Fruit fly (Drosophila melanogaster) whole organism, embryonic: ENCODE results near the gene CG34126.

Source experiments
- CG10209 ChIP-seq: fragments of 200-800 bp; sonication (Bioruptor generic); optimal IDR thresholded peaks from 3 replicates; lab custom pipeline; 2017; ENCODE audit warnings: missing biosample characterization, mild to moderate bottlenecking, missing genetic modification characterization, missing genetic modification reagents
- CG10321 ChIP-seq: fragments of 200-800 bp; sonication (Bioruptor generic); IDR thresholded peaks from 2 replicates; pipeline ENCODE4 v1.3.6; 2022; ENCODE audit warnings: missing biosample characterization, missing genetic modification characterization
- CG10431 ChIP-seq: fragments of 200-800 bp; sonication (Bioruptor generic); optimal IDR thresholded peaks from 3 replicates; lab custom pipeline; 2018; ENCODE audit warnings: missing biosample characterization, mild to moderate bottlenecking, missing genetic modification characterization
- CG11695 ChIP-seq: fragments of 200-800 bp; sonication (Bioruptor generic); IDR thresholded peaks from 3 replicates; pipeline ENCODE4 v1.3.6; 2022; ENCODE audit warnings: missing biosample characterization, missing genetic modification characterization
- CG12299 ChIP-seq: fragments of 200-800 bp; sonication (Bioruptor generic); optimal IDR thresholded peaks from 2 replicates; lab custom pipeline; 2018; ENCODE audit warnings: missing biosample characterization, mild to moderate bottlenecking, missing genetic modification characterization
- CG1602 ChIP-seq: fragments of 200-800 bp; sonication (Bioruptor generic); optimal IDR thresholded peaks from 3 replicates; lab custom pipeline; 2016; ENCODE audit warnings: missing biosample characterization, missing genetic modification characterization
- CG16815 ChIP-seq: fragments of 200-800 bp; sonication (Bioruptor generic); optimal IDR thresholded peaks from 3 replicates; lab custom pipeline; 2017; ENCODE audit warnings: missing biosample characterization, mild to moderate bottlenecking, missing genetic modification characterization
- CG17359 ChIP-seq: fragments of 200-800 bp; sonication (Bioruptor generic); optimal IDR thresholded peaks from 3 replicates; lab custom pipeline; 2018; ENCODE audit warnings: missing biosample characterization, mild to moderate bottlenecking, missing genetic modification characterization, moderate library complexity
- CG34224 ChIP-seq: fragments of 200-800 bp; sonication (Bioruptor generic); IDR thresholded peaks from 3 replicates; pipeline ENCODE4 v1.3.6; 2022; ENCODE audit warnings: missing biosample characterization, missing genetic modification characterization; ENCODE audit not compliant: partially characterized antibody
- CG4854 ChIP-seq: fragments of 200-800 bp; sonication (Bioruptor generic); optimal IDR thresholded peaks from 2 replicates; lab custom pipeline; 2016; ENCODE audit warnings: missing biosample characterization, missing genetic modification characterization, inconsistent platforms
- CG5180 ChIP-seq: fragments of 200-800 bp; sonication (Bioruptor generic); optimal IDR thresholded peaks from 3 replicates; lab custom pipeline; 2017; ENCODE audit warnings: missing biosample characterization, missing genetic modification characterization, mild to moderate bottlenecking, moderate library complexity, missing genetic modification reagents
- CG6683 ChIP-seq: fragments of 200-800 bp; sonication (Bioruptor generic); optimal IDR thresholded peaks from 2 replicates; lab custom pipeline; 2017; ENCODE audit warnings: missing biosample characterization, mild to moderate bottlenecking, missing genetic modification characterization, missing genetic modification reagents
- CG6765 ChIP-seq: fragments of 200-800 bp; sonication (Bioruptor generic); optimal IDR thresholded peaks from 3 replicates; lab custom pipeline; 2017; ENCODE audit warnings: missing biosample characterization, mild to moderate bottlenecking, missing genetic modification characterization
- CG7357 ChIP-seq: fragments of 200-800 bp; sonication (Bioruptor generic); IDR thresholded peaks from 3 replicates; pipeline ENCODE4 v1.3.6; 2022; ENCODE audit warnings: missing biosample characterization, missing genetic modification characterization
- CG9876 ChIP-seq: fragments of 200-800 bp; sonication (Bioruptor generic); optimal IDR thresholded peaks from 2 replicates; lab custom pipeline; 2016; ENCODE audit warnings: missing biosample characterization, missing genetic modification characterization
- Chrac-16 ChIP-seq: fragments of 200-800 bp; sonication (Bioruptor generic); optimal IDR thresholded peaks from 3 replicates; lab custom pipeline; 2016; ENCODE audit warnings: missing biosample characterization, missing genetic modification characterization
- Dip3 ChIP-seq: fragments of 200-800 bp; sonication (Bioruptor generic); optimal IDR thresholded peaks from 3 replicates; lab custom pipeline; 2016; ENCODE audit warnings: missing biosample characterization, missing genetic modification characterization
- ERR ChIP-seq: fragments of 200-800 bp; sonication (Bioruptor generic); optimal IDR thresholded peaks from 2 replicates; lab custom pipeline; 2016; ENCODE audit warnings: missing biosample characterization, missing genetic modification characterization
- Eip74EF ChIP-seq, 2 experiments: fragments of 200-800 bp in 1 of 2; fragments of >200 bp in 1 of 2; sonication (Bioruptor generic) in 1 of 2; optimal IDR thresholded peaks; 2 replicates each; lab custom pipeline; 2017 to 2019; ENCODE audit warnings: missing biosample characterization in 2 of 2, missing genetic modification characterization in 2 of 2, mild to moderate bottlenecking in 1 of 2, moderate library complexity in 1 of 2
- Fer3 ChIP-seq: fragments of 200-800 bp; sonication (Bioruptor generic); optimal IDR thresholded peaks from 2 replicates; lab custom pipeline; 2018; ENCODE audit warnings: missing biosample characterization, mild to moderate bottlenecking, missing genetic modification characterization, moderate library complexity
- Hey ChIP-seq: fragments of 200-800 bp; sonication (Bioruptor generic); optimal IDR thresholded peaks from 3 replicates; lab custom pipeline; 2018; ENCODE audit warnings: missing biosample characterization, mild to moderate bottlenecking, missing genetic modification characterization
- Hsf ChIP-seq: fragments of 200-800 bp; sonication (Bioruptor generic); optimal IDR thresholded peaks from 3 replicates; lab custom pipeline; 2016; ENCODE audit warnings: missing biosample characterization, missing genetic modification characterization
- Max ChIP-seq: fragments of 200-800 bp; sonication (Bioruptor generic); optimal IDR thresholded peaks from 2 replicates; lab custom pipeline; 2016; ENCODE audit warnings: missing biosample characterization, mild to moderate bottlenecking, missing genetic modification characterization
- Nf-YA ChIP-seq: fragments of 200-800 bp; sonication (Bioruptor generic); IDR thresholded peaks from 2 replicates; pipeline ENCODE4 v1.3.6; 2022; ENCODE audit warnings: missing biosample characterization, missing genetic modification characterization
- Optix ChIP-seq: fragments of 200-800 bp; sonication (Bioruptor generic); IDR thresholded peaks from 3 replicates; pipeline ENCODE4 v1.3.6; 2022; ENCODE audit warnings: missing biosample characterization, missing genetic modification characterization
- PHDP ChIP-seq: fragments of 200-800 bp; sonication (Bioruptor generic); optimal IDR thresholded peaks from 3 replicates; lab custom pipeline; 2018; ENCODE audit warnings: missing biosample characterization, mild to moderate bottlenecking, missing genetic modification characterization, moderate library complexity
- Pdp1 ChIP-seq, 2 experiments: fragments of 200-800 bp; sonication (Bioruptor generic); optimal IDR thresholded peaks; 3 replicates each; lab custom pipeline; 2016; ENCODE audit warnings: missing biosample characterization in 2 of 2, missing genetic modification characterization in 2 of 2, mild to moderate bottlenecking in 1 of 2, moderate library complexity in 1 of 2
- Six4 ChIP-seq: fragments of 200-800 bp; sonication (Bioruptor generic); optimal IDR thresholded peaks from 2 replicates; lab custom pipeline; 2016; ENCODE audit warnings: missing biosample characterization, missing genetic modification characterization
- Spps ChIP-seq: fragments of 200-800 bp; sonication (Bioruptor generic); optimal IDR thresholded peaks from 2 replicates; lab custom pipeline; 2018; ENCODE audit warnings: missing biosample characterization, mild to moderate bottlenecking, missing genetic modification characterization
- Sry-δ ChIP-seq: fragments of 200-800 bp; sonication (Bioruptor generic); optimal IDR thresholded peaks from 2 replicates; lab custom pipeline; 2016; ENCODE audit warnings: missing biosample characterization, missing genetic modification characterization
- Trl ChIP-seq, 3 experiments: fragments of >200 bp in 2 of 3; fragments of 200-800 bp in 1 of 3; sonication (Bioruptor generic) in 1 of 3; optimal IDR thresholded peaks; 2 replicates in 1 of 3; 3 replicates in 2 of 3; lab custom pipeline; 2016 to 2017; ENCODE audit warnings: missing biosample characterization in 1 of 3, missing genetic modification characterization in 1 of 3
- abd-A ChIP-seq: fragments of 200-800 bp; sonication (Bioruptor generic); optimal IDR thresholded peaks from 3 replicates; lab custom pipeline; 2019; ENCODE audit warnings: missing biosample characterization, mild to moderate bottlenecking, missing genetic modification characterization, moderate library complexity
- az2 ChIP-seq: fragments of 200-800 bp; sonication (Bioruptor generic); optimal IDR thresholded peaks from 3 replicates; lab custom pipeline; 2016; ENCODE audit warnings: missing biosample characterization, missing genetic modification characterization
- bigmax ChIP-seq: fragments of 200-800 bp; sonication (Bioruptor generic); optimal IDR thresholded peaks from 2 replicates; lab custom pipeline; 2018; ENCODE audit warnings: missing biosample characterization, mild to moderate bottlenecking, missing genetic modification characterization
- dmrt11E ChIP-seq: fragments of 200-800 bp; sonication (Bioruptor generic); optimal IDR thresholded peaks from 3 replicates; lab custom pipeline; 2018; ENCODE audit warnings: missing biosample characterization, mild to moderate bottlenecking, missing genetic modification characterization, moderate library complexity
- esg ChIP-seq: fragments of 200-800 bp; sonication (Bioruptor generic); conservative IDR thresholded peaks from 2 replicates; pipeline ENCODE4 v1.3.6; 2022; ENCODE audit warnings: missing biosample characterization, missing genetic modification characterization
- hbn ChIP-seq: fragments of 200-800 bp; sonication (Bioruptor generic); IDR thresholded peaks from 2 replicates; pipeline ENCODE4 v1.3.6; 2022; ENCODE audit warnings: missing biosample characterization, missing genetic modification characterization; ENCODE audit not compliant: partially characterized antibody
- kah ChIP-seq: fragments of 200-800 bp; sonication (Bioruptor generic); optimal IDR thresholded peaks from 2 replicates; lab custom pipeline; 2018; ENCODE audit warnings: missing biosample characterization, mild to moderate bottlenecking, missing genetic modification characterization
- maf-S ChIP-seq: fragments of 200-800 bp; sonication (Bioruptor generic); optimal IDR thresholded peaks from 2 replicates; lab custom pipeline; 2016; ENCODE audit warnings: missing biosample characterization, missing genetic modification characterization
- mam ChIP-seq: fragments of 200-800 bp; sonication (Bioruptor generic); optimal IDR thresholded peaks from 3 replicates; lab custom pipeline; 2016; ENCODE audit warnings: missing biosample characterization, missing genetic modification characterization
- onecut ChIP-seq: fragments of 200-800 bp; sonication (Bioruptor generic); IDR thresholded peaks from 2 replicates; pipeline ENCODE4 v1.3.6; 2022; ENCODE audit warnings: missing biosample characterization, missing genetic modification characterization
- pum ChIP-seq: fragments of 200-800 bp; sonication (Bioruptor generic); optimal IDR thresholded peaks from 2 replicates; lab custom pipeline; 2016; ENCODE audit warnings: missing biosample characterization, missing genetic modification characterization
- sd ChIP-seq: fragments of 200-800 bp; sonication (Bioruptor generic); optimal IDR thresholded peaks from 3 replicates; lab custom pipeline; 2018; ENCODE audit warnings: missing biosample characterization, mild to moderate bottlenecking, missing genetic modification characterization, moderate library complexity
- sim ChIP-seq: fragments of 200-800 bp; sonication (Bioruptor generic); IDR thresholded peaks from 2 replicates; pipeline ENCODE4 v1.3.6; 2022; ENCODE audit warnings: missing biosample characterization, missing genetic modification characterization
- tap ChIP-seq: fragments of 200-800 bp; optimal IDR thresholded peaks from 3 replicates; lab custom pipeline; 2019; ENCODE audit warnings: missing biosample characterization, mild to moderate bottlenecking, missing genetic modification characterization, moderate library complexity
- vnd ChIP-seq: fragments of 200-800 bp; sonication (Bioruptor generic); IDR thresholded peaks from 3 replicates; pipeline ENCODE4 v1.3.6; 2022; ENCODE audit warnings: missing biosample characterization, missing genetic modification characterization; ENCODE audit not compliant: partially characterized antibody
- vvl ChIP-seq: fragments of 200-800 bp; sonication (Bioruptor generic); IDR thresholded peaks from 2 replicates; pipeline ENCODE4 v1.3.6; 2022; ENCODE audit warnings: missing biosample characterization, missing genetic modification characterization
- zen2 ChIP-seq: fragments of 200-800 bp; sonication (Bioruptor generic); IDR thresholded peaks from 3 replicates; pipeline ENCODE4 v1.3.6; 2022; ENCODE audit warnings: missing biosample characterization, missing genetic modification characterization; ENCODE audit not compliant: partially characterized antibody

Gene CG34126

DNA sequence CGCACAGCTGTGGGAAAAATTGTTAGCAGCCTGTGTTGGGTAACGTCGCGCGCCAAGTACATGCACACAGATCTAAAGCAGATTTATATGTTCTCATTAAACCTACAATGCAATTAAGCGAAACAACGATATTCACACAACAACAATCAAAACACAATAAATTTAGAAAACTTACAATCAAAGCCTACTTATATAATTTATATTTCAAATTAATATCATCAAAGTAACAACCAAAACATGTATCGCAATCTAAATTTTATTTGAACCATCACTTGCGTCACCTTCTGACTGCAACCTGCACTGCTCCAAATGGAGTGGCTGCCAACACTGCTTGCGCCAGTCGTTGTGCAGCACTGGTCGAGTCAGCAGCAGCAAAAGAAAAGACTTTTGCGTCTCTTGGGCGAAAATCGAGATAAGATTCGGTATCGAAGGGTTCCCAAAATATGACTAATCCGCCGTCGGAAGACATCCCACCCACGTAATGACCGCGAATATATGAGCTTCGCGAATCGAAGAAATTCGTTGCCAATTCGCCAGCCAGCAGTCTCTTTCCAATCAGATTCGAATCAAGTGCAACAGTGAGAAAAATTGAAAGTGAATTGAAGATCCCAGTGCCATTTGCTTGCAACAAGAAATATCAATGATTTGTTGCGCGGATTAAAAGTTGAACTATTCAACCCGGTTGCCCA is at the start of gene CG34126, which contains the start of gene CG8892 (continued):
- TF ChIP-seq Dip3 (GFP tag; lab: Kevin White, UChicago): peak; percentile 98
- TF ChIP-seq onecut: peak; percentile 87
- peak; percentile 97 for TF ChIP-seq Six4
- TF ChIP-seq CG5180 (GFP tag; lab: Kevin White, UChicago): peak; percentile 86
- TF ChIP-seq hbn: no peak
- peak; percentile 95 to 98 for TF ChIP-seq Pdp1 (GFP tag; optimal IDR thresholded peaks at IDR 0.05; lab: Kevin White, UChicago)
- peak; percentile 87 for TF ChIP-seq kah
- no peak for TF ChIP-seq CG34224 (GFP tag; lab: Robert Waterston, UW)
- TF ChIP-seq tap (tag; lab: Kevin White, UChicago): peak; percentile 89
- TF ChIP-seq esg: peak; percentile 97
- peak; percentile 92 for TF ChIP-seq CG7357 (GFP tag; lab: Robert Waterston, UW)
- TF ChIP-seq CG1602: peak; percentile 99
- peak; percentile 99 for TF ChIP-seq Max (GFP tag; lab: Kevin White, UChicago)
- TF ChIP-seq vnd (GFP tag; lab: Robert Waterston, UW): no peak
- TF ChIP-seq CG10431 (GFP tag; lab: Kevin White, UChicago): peak; percentile 84
- TF ChIP-seq Fer3 (tag; lab: Kevin White, UChicago): peak; percentile 97
- no peak for TF ChIP-seq zen2 (GFP tag; lab: Robert Waterston, UW)
- peak; percentile 69 for TF ChIP-seq CG10321 (GFP tag; lab: Robert Waterston, UW)
- peak; percentile 99 for TF ChIP-seq Hsf (GFP tag; lab: Kevin White, UChicago)
- TF ChIP-seq Trl (optimal IDR thresholded peaks at IDR 0.05; lab: Kevin White, UChicago): peak in 1 of 2 experiments; percentile 5
- peak; percentile 98 for TF ChIP-seq Trl (GFP tag; optimal IDR thresholded peaks at IDR 0.05; lab: Kevin White, UChicago)
- TF ChIP-seq vvl (GFP tag; lab: Robert Waterston, UW): peak; percentile 96
- peak; percentile 95 for TF ChIP-seq CG4854 (GFP tag; lab: Kevin White, UChicago)
- TF ChIP-seq CG6683 (GFP tag; lab: Kevin White, UChicago): peak; percentile 93
- peak; percentile 98 for TF ChIP-seq CG10209
- TF ChIP-seq abd-A (tag; lab: Kevin White, UChicago): peak; percentile 89
- TF ChIP-seq CG16815: peak; percentile 99
- peak; percentile 89 for TF ChIP-seq Nf-YA
- peak; percentile 87 for TF ChIP-seq ERR (GFP tag; lab: Kevin White, UChicago)
- TF ChIP-seq pum (GFP tag; lab: Kevin White, UChicago): peak; percentile 99
- TF ChIP-seq dmrt11E (tag; lab: Kevin White, UChicago): peak; percentile 96
- peak; percentile 96 for TF ChIP-seq CG9876 (GFP tag; lab: Kevin White, UChicago)
- peak; percentile 91 for TF ChIP-seq CG6765
- no peak for TF ChIP-seq bigmax (GFP tag; lab: Kevin White, UChicago)
- peak; percentile 92 for TF ChIP-seq CG12299 (tag; lab: Kevin White, UChicago)
- TF ChIP-seq maf-S (GFP tag; lab: Kevin White, UChicago): peak; percentile 96
- peak; percentile 96 for TF ChIP-seq CG17359
- peak; percentile 91 for TF ChIP-seq Spps (tag; lab: Kevin White, UChicago)
- peak; percentile 73 for TF ChIP-seq Sry-δ (GFP tag; lab: Kevin White, UChicago)
- peak; percentile 87 for TF ChIP-seq Hey (tag; lab: Kevin White, UChicago)
- TF ChIP-seq PHDP (tag; lab: Kevin White, UChicago): peak; percentile 96
- peak; percentile 92 for TF ChIP-seq Optix (GFP tag; lab: Robert Waterston, UW)
- TF ChIP-seq Eip74EF (GFP tag; optimal IDR thresholded peaks at IDR 0.05; lab: Kevin White, UChicago): peak in 1 of 2 experiments; percentile 85
- peak; percentile 99 for TF ChIP-seq Chrac-16 (GFP tag; lab: Kevin White, UChicago)
- TF ChIP-seq mam (GFP tag; lab: Kevin White, UChicago): peak; percentile 98
- peak; percentile 98 for TF ChIP-seq az2 (GFP tag; lab: Kevin White, UChicago)
- peak; percentile 90 for TF ChIP-seq sd
- peak; percentile 94 for TF ChIP-seq CG11695
- TF ChIP-seq sim (GFP tag; lab: Robert Waterston, UW): peak; percentile 87
